Worm (Caenorhabditis elegans): ENCODE measurements around the gene catp-2.

Gene catp-2

ce11 chrV:4934406-4934805 lies at the start of gene catp-2:
TSS of gene catp-2 (plus strand) at chrV:4934706.
- no peak for TF ChIP-seq hmbx-1 (tag; optimal IDR thresholded peaks at IDR 0.05)

- TF ChIP-seq aly-1 (tag; optimal IDR thresholded peaks at IDR 0.05) (no peak), ceh-13 (GFP tag; optimal IDR thresholded peaks at IDR 0.05) (no peak), hmbx-1 (tag; optimal IDR thresholded peaks at IDR 0.05) (no peak), F13C5.2 (tag; optimal IDR thresholded peaks at IDR 0.05) (no peak), sea-1 (GFP tag; conservative IDR thresholded peaks at IDR 0.05) (no peak), ama-1 (optimal IDR thresholded peaks at IDR 0.05) (no peak), B0310.2 (tag; optimal IDR thresholded peaks at IDR 0.05) (no peak), tbx-11 (GFP tag; IDR thresholded peaks at IDR 0.05) (no peak), hnd-1 (tag; optimal IDR thresholded peaks at IDR 0.05) (no peak), scrt-1 (GFP tag; IDR thresholded peaks at IDR 0.05) (no peak), ets-7 (tag; optimal IDR thresholded peaks at IDR 0.05) (no peak), pes-1 (GFP tag; IDR thresholded peaks at IDR 0.05) (no peak), hmg-4 (GFP tag; optimal IDR thresholded peaks at IDR 0.05) (no peak)
These were observed 49.1 kb upstream of the catp-2 start, which contains the start of gene T19H12.3 for ce11 chrV:4885372-4885771. TSS of gene T19H12.3 (plus strand) at chrV:4885672.

ce11 chrV:4889477-4889876 lies 45.0 kb upstream of the catp-2 start, which contains the start of gene ugt-12:
TSS of gene ugt-12 (minus strand) at chrV:4889629.
- no peak for TF ChIP-seq aly-1 (tag; optimal IDR thresholded peaks at IDR 0.05)
- no peak for TF ChIP-seq ceh-36 (tag; optimal IDR thresholded peaks at IDR 0.05)
- no peak for TF ChIP-seq hmbx-1 (tag; optimal IDR thresholded peaks at IDR 0.05)
- TF ChIP-seq flt-1 (GFP tag; IDR thresholded peaks at IDR 0.05): no peak
- no peak for TF ChIP-seq ama-1 (optimal IDR thresholded peaks at IDR 0.05)
- no peak for TF ChIP-seq F13C5.2 (tag; optimal IDR thresholded peaks at IDR 0.05)
- TF ChIP-seq hnd-1 (tag; optimal IDR thresholded peaks at IDR 0.05): no peak

- TF ChIP-seq tbx-37 (GFP tag; conservative IDR thresholded peaks at IDR 0.05): no peak
- TF ChIP-seq ceh-13 (GFP tag; optimal IDR thresholded peaks at IDR 0.05): no peak
- no peak for TF ChIP-seq flt-1 (GFP tag; IDR thresholded peaks at IDR 0.05)
- TF ChIP-seq hnd-1 (tag; optimal IDR thresholded peaks at IDR 0.05): no peak
- TF ChIP-seq hmbx-1 (tag; optimal IDR thresholded peaks at IDR 0.05): no peak
- TF ChIP-seq aly-1 (tag; optimal IDR thresholded peaks at IDR 0.05): no peak
- TF ChIP-seq F13C5.2 (tag; optimal IDR thresholded peaks at IDR 0.05): no peak
- no peak for TF ChIP-seq pes-1 (GFP tag; IDR thresholded peaks at IDR 0.05)
- no peak for TF ChIP-seq scrt-1 (GFP tag; IDR thresholded peaks at IDR 0.05)
- no peak for TF ChIP-seq tbx-11 (GFP tag; IDR thresholded peaks at IDR 0.05)
- no peak for TF ChIP-seq ceh-36 (tag; optimal IDR thresholded peaks at IDR 0.05)
- TF ChIP-seq ama-1 (optimal IDR thresholded peaks at IDR 0.05): no peak
- TF ChIP-seq sea-1 (GFP tag; conservative IDR thresholded peaks at IDR 0.05): no peak
- TF ChIP-seq hmg-4 (GFP tag; optimal IDR thresholded peaks at IDR 0.05): no peak
- no peak for TF ChIP-seq ets-7 (tag; optimal IDR thresholded peaks at IDR 0.05)
- no peak for TF ChIP-seq B0310.2 (tag; optimal IDR thresholded peaks at IDR 0.05)
- no peak for TF ChIP-seq tra-4 (tag; optimal IDR thresholded peaks at IDR 0.05)
These were observed 44.5 kb upstream of the catp-2 start, which contains the start of gene T19H12.2 for ce11 chrV:4889976-4890479. TSS of gene T19H12.2 (plus strand) at chrV:4890429.

- TF ChIP-seq sea-1 (GFP tag; conservative IDR thresholded peaks at IDR 0.05) (no peak), ets-7 (tag; optimal IDR thresholded peaks at IDR 0.05) (no peak), ceh-36 (tag; optimal IDR thresholded peaks at IDR 0.05) (no peak), aly-1 (tag; optimal IDR thresholded peaks at IDR 0.05) (no peak), flt-1 (GFP tag; IDR thresholded peaks at IDR 0.05) (no peak), tbx-37 (GFP tag; conservative IDR thresholded peaks at IDR 0.05) (no peak), B0310.2 (tag; optimal IDR thresholded peaks at IDR 0.05) (no peak), hmbx-1 (tag; optimal IDR thresholded peaks at IDR 0.05) (no peak), ceh-13 (GFP tag; optimal IDR thresholded peaks at IDR 0.05) (no peak), F13C5.2 (tag; optimal IDR thresholded peaks at IDR 0.05) (no peak), tra-4 (tag; optimal IDR thresholded peaks at IDR 0.05) (no peak), tbx-11 (GFP tag; IDR thresholded peaks at IDR 0.05) (no peak), scrt-1 (GFP tag; IDR thresholded peaks at IDR 0.05) (no peak), hnd-1 (tag; optimal IDR thresholded peaks at IDR 0.05) (no peak)
These were observed 43.7 kb upstream of the catp-2 start for ce11 chrV:4890781-4891180.

- TF ChIP-seq B0310.2 (tag; optimal IDR thresholded peaks at IDR 0.05) (no peak), tra-4 (tag; optimal IDR thresholded peaks at IDR 0.05) (no peak), hnd-1 (tag; optimal IDR thresholded peaks at IDR 0.05) (no peak), ceh-36 (tag; optimal IDR thresholded peaks at IDR 0.05) (no peak), ets-7 (tag; optimal IDR thresholded peaks at IDR 0.05) (no peak), aly-1 (tag; optimal IDR thresholded peaks at IDR 0.05) (no peak)
These were observed 43.2 kb upstream of the catp-2 start for ce11 chrV:4891305-4891704.

- TF ChIP-seq ceh-36 (tag; optimal IDR thresholded peaks at IDR 0.05) (no peak), ama-1 (optimal IDR thresholded peaks at IDR 0.05) (no peak), ceh-13 (GFP tag; optimal IDR thresholded peaks at IDR 0.05) (no peak), B0310.2 (tag; optimal IDR thresholded peaks at IDR 0.05) (no peak), aly-1 (tag; optimal IDR thresholded peaks at IDR 0.05) (no peak), F13C5.2 (tag; optimal IDR thresholded peaks at IDR 0.05) (no peak), sea-1 (GFP tag; conservative IDR thresholded peaks at IDR 0.05) (no peak), hmbx-1 (tag; optimal IDR thresholded peaks at IDR 0.05) (no peak), tra-4 (tag; optimal IDR thresholded peaks at IDR 0.05) (no peak), tbx-11 (GFP tag; IDR thresholded peaks at IDR 0.05) (no peak), hnd-1 (tag; optimal IDR thresholded peaks at IDR 0.05) (no peak), ets-7 (tag; optimal IDR thresholded peaks at IDR 0.05) (no peak), scrt-1 (GFP tag; IDR thresholded peaks at IDR 0.05) (no peak), flt-1 (GFP tag; IDR thresholded peaks at IDR 0.05) (no peak), hmg-4 (GFP tag; optimal IDR thresholded peaks at IDR 0.05) (no peak), pes-1 (GFP tag; IDR thresholded peaks at IDR 0.05) (no peak)
These were observed 39.5 kb upstream of the catp-2 start, which contains the start of gene ugt-11 for ce11 chrV:4894971-4895370. TSS of gene ugt-11 (minus strand) at chrV:4895071.

- no peak for TF ChIP-seq scrt-1 (GFP tag; IDR thresholded peaks at IDR 0.05)
These were observed 38.8 kb upstream of the catp-2 start, which contains the start of gene ugt-9 for ce11 chrV:4895744-4896143. TSS of gene ugt-9 (plus strand) at chrV:4896048.

Measured in whole organism, early embryonic.